Worm (Caenorhabditis elegans): ENCODE results near the gene spcs-2.

ce11 chrIII:12836742-12837285 is 38.0 kb upstream of the spcs-2 start:
- TF ChIP-seq pha-4 (tag; optimal IDR thresholded peaks at IDR 0.05) (no peak), B0019.2 (GFP tag; conservative IDR thresholded peaks at IDR 0.05) (no peak), mes-4 (tag; optimal IDR thresholded peaks at IDR 0.05) (no peak), ama-1 (optimal IDR thresholded peaks at IDR 0.05) (no peak), ama-1 (GFP tag; optimal IDR thresholded peaks at IDR 0.05) (no peak), ets-4 (GFP tag; optimal IDR thresholded peaks at IDR 0.05) (no peak), egl-18 (GFP tag; IDR thresholded peaks at IDR 0.05) (no peak), him-1 (tag; optimal IDR thresholded peaks at IDR 0.05) (no peak), somi-1 (GFP tag; optimal IDR thresholded peaks at IDR 0.05) (no peak)
